Worm (Caenorhabditis elegans): ENCODE data around the gene nhr-199.

The nhr-199 gene

ce11 chrV:15712385-15712784, 12.7 kb upstream of the nhr-199 start:
- no peak for TF ChIP-seq mls-2 (tag; optimal IDR thresholded peaks at IDR 0.05)

- TF ChIP-seq ham-2 (GFP tag; optimal IDR thresholded peaks at IDR 0.05) (no peak), lin-32 (GFP tag; optimal IDR thresholded peaks at IDR 0.05) (no peak), cnd-1 (tag; optimal IDR thresholded peaks at IDR 0.05) (no peak), nhr-2 (tag; optimal IDR thresholded peaks at IDR 0.05) (no peak), nhr-28 (tag; optimal IDR thresholded peaks at IDR 0.05) (no peak)
Measured at ce11 chrV:15711898-15712297, 12.2 kb upstream of the nhr-199 start, which contains the start of gene str-101. TSS of gene str-101 (minus strand) at chrV:15711998.

- no peak for TF ChIP-seq sptf-1 (tag; optimal IDR thresholded peaks at IDR 0.05)
- no peak for TF ChIP-seq ham-2 (GFP tag; optimal IDR thresholded peaks at IDR 0.05)
- no peak for TF ChIP-seq elt-3 (tag; optimal IDR thresholded peaks at IDR 0.05)
- TF ChIP-seq lin-32 (GFP tag; optimal IDR thresholded peaks at IDR 0.05), result no peak
- no peak for TF ChIP-seq drap-1 (GFP tag; optimal IDR thresholded peaks at IDR 0.05)
- no peak for TF ChIP-seq nhr-76 (tag; optimal IDR thresholded peaks at IDR 0.05)
- TF ChIP-seq zip-8 (tag; optimal IDR thresholded peaks at IDR 0.05), result no peak
- TF ChIP-seq nhr-28 (tag; optimal IDR thresholded peaks at IDR 0.05), result no peak
- TF ChIP-seq lsy-2 (tag; optimal IDR thresholded peaks at IDR 0.05), result no peak
- TF ChIP-seq mab-5 (tag; optimal IDR thresholded peaks at IDR 0.05), result no peak
- no peak for TF ChIP-seq ceh-83 (GFP tag; optimal IDR thresholded peaks at IDR 0.05)
- no peak for TF ChIP-seq bed-3 (GFP tag; optimal IDR thresholded peaks at IDR 0.05)
- no peak for TF ChIP-seq ceh-39 (tag; optimal IDR thresholded peaks at IDR 0.05)
Measured at ce11 chrV:15710401-15710800, 10.7 kb upstream of the nhr-199 start, which contains the start of gene Y6E2A.1. TSS of gene Y6E2A.1 (minus strand) at chrV:15710501.

- no peak for TF ChIP-seq lin-13 (tag; optimal IDR thresholded peaks at IDR 0.05)
- TF ChIP-seq flh-1 (GFP tag; optimal IDR thresholded peaks at IDR 0.05), result no peak
- TF ChIP-seq ceh-39 (tag; optimal IDR thresholded peaks at IDR 0.05), result no peak
- no peak for TF ChIP-seq tbx-8 (GFP tag; optimal IDR thresholded peaks at IDR 0.05)
- TF ChIP-seq nhr-12 (tag; optimal IDR thresholded peaks at IDR 0.05), result no peak
- TF ChIP-seq drap-1 (GFP tag; optimal IDR thresholded peaks at IDR 0.05), result no peak
- no peak for TF ChIP-seq mls-2 (tag; optimal IDR thresholded peaks at IDR 0.05)
- TF ChIP-seq sem-2 (GFP tag; optimal IDR thresholded peaks at IDR 0.05), result no peak
- no peak for TF ChIP-seq lsy-2 (tag; optimal IDR thresholded peaks at IDR 0.05)
- TF ChIP-seq sptf-1 (tag; optimal IDR thresholded peaks at IDR 0.05), result no peak
- no peak for TF ChIP-seq blmp-1 (tag; optimal IDR thresholded peaks at IDR 0.05)
- no peak for TF ChIP-seq nhr-237 (tag; optimal IDR thresholded peaks at IDR 0.05)
- TF ChIP-seq ham-2 (GFP tag; optimal IDR thresholded peaks at IDR 0.05), result no peak
- no peak for TF ChIP-seq lin-32 (GFP tag; optimal IDR thresholded peaks at IDR 0.05)
- TF ChIP-seq pha-4 (tag; optimal IDR thresholded peaks at IDR 0.05), result no peak
Measured at ce11 chrV:15707982-15708381, 8.3 kb upstream of the nhr-199 start.

DNA sequence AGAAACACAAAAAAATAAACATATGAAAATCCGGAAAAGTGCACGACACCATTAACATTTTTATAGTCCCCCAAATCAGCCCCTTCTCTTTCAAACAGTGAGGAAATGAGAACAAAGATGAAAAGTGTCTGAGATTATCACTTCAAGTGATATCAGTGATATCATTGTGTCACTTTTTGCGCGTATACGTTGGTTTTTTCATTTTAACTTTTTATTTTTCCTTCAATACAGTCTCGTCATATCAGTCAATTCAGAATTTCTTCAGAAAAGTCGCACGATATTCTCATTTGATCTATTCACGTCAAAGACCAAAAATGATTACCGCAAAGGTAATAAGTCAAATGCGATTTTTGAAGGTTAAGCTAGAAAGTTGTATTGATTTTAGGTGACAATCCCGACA, 5.0 kb upstream of the nhr-199 start, which contains the start of gene twk-34:
twk-34 (plus strand) TSS at position 216 of the 400 bp plus-strand sequence.
- TF ChIP-seq ceh-43 (GFP tag; optimal IDR thresholded peaks at IDR 0.05), result no peak
- no peak for TF ChIP-seq hlh-1 (tag; optimal IDR thresholded peaks at IDR 0.05)
- no peak for TF ChIP-seq nhr-28 (tag; optimal IDR thresholded peaks at IDR 0.05)
- no peak for TF ChIP-seq ham-2 (GFP tag; optimal IDR thresholded peaks at IDR 0.05)
- no peak for TF ChIP-seq elt-1 (tag; optimal IDR thresholded peaks at IDR 0.05; ENCODE audit: borderline replicate concordance, insufficient read depth)
- TF ChIP-seq unc-120 (tag; optimal IDR thresholded peaks at IDR 0.05; ENCODE audit: poor library complexity, severe bottlenecking), result no peak
- TF ChIP-seq blmp-1 (tag; optimal IDR thresholded peaks at IDR 0.05), result no peak
- TF ChIP-seq pha-4 (tag; optimal IDR thresholded peaks at IDR 0.05), result no peak
- no peak for TF ChIP-seq mab-5 (tag; optimal IDR thresholded peaks at IDR 0.05)
- no peak for TF ChIP-seq lsy-2 (tag; optimal IDR thresholded peaks at IDR 0.05)
- TF ChIP-seq nhr-237 (tag; optimal IDR thresholded peaks at IDR 0.05), result no peak
- no peak for TF ChIP-seq M03D4.4 (tag; optimal IDR thresholded peaks at IDR 0.05)
- no peak for TF ChIP-seq lin-13 (tag; optimal IDR thresholded peaks at IDR 0.05)
- TF ChIP-seq drap-1 (GFP tag; optimal IDR thresholded peaks at IDR 0.05), result no peak
- no peak for TF ChIP-seq mls-2 (tag; optimal IDR thresholded peaks at IDR 0.05)
- TF ChIP-seq zip-8 (tag; optimal IDR thresholded peaks at IDR 0.05), result no peak

DNA sequence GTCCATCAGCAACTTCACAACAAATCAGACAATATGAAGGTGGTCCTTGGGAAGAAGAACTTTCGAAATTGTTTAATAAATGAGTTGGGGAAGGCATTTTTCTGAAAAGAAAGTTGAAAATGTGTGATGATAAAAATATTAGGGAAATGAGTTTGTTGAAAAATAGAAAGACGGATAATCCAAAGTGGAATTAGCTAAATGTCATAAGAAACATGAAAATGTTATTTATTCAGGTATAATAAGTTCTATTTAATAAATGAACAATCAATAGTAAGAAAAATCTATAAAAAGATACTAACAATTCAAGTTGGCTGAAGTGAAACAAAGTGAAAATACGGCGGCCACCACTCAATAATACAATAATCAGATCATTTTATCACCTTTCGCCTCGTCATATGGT, 2.6 kb upstream of the nhr-199 start, which contains the start of gene nhr-53:
nhr-53 (minus strand) TSS at position 101 of the 400 bp plus-strand sequence.
- no peak for TF ChIP-seq sem-2 (GFP tag; optimal IDR thresholded peaks at IDR 0.05)
- TF ChIP-seq M03D4.4 (tag; optimal IDR thresholded peaks at IDR 0.05), result no peak
- no peak for TF ChIP-seq nhr-12 (tag; optimal IDR thresholded peaks at IDR 0.05)
- no peak for TF ChIP-seq elt-3 (tag; optimal IDR thresholded peaks at IDR 0.05)
- TF ChIP-seq nhr-2 (tag; optimal IDR thresholded peaks at IDR 0.05), result no peak
- TF ChIP-seq ham-2 (GFP tag; optimal IDR thresholded peaks at IDR 0.05), result no peak
- no peak for TF ChIP-seq lin-13 (tag; optimal IDR thresholded peaks at IDR 0.05)
- TF ChIP-seq nhr-237 (tag; optimal IDR thresholded peaks at IDR 0.05), result no peak
- no peak for TF ChIP-seq zip-8 (tag; optimal IDR thresholded peaks at IDR 0.05)
- TF ChIP-seq lin-32 (GFP tag; optimal IDR thresholded peaks at IDR 0.05), result no peak
- TF ChIP-seq unc-39 (tag; optimal IDR thresholded peaks at IDR 0.05), result no peak
- no peak for TF ChIP-seq mab-5 (tag; optimal IDR thresholded peaks at IDR 0.05)
- no peak for TF ChIP-seq lsy-2 (tag; optimal IDR thresholded peaks at IDR 0.05)
- no peak for TF ChIP-seq flh-1 (GFP tag; optimal IDR thresholded peaks at IDR 0.05)
- TF ChIP-seq blmp-1 (tag; optimal IDR thresholded peaks at IDR 0.05), result no peak
- no peak for TF ChIP-seq ces-1 (GFP tag; optimal IDR thresholded peaks at IDR 0.05)
- TF ChIP-seq mls-2 (tag; optimal IDR thresholded peaks at IDR 0.05), result no peak
- TF ChIP-seq tbx-8 (GFP tag; optimal IDR thresholded peaks at IDR 0.05), result no peak
- no peak for TF ChIP-seq nhr-28 (tag; optimal IDR thresholded peaks at IDR 0.05)

All from whole organism, mixed stage, embryonic.